Fruit fly (Drosophila melanogaster): ENCODE results near the gene Sf3b6.

Sf3b6 gene

dm6 chr3L:6192822-6193555 lies at the start of gene Sf3b6, which contains the start of gene Tnpo:
TSS of gene Sf3b6 (minus strand) at chr3L:6193179.
TSS of gene Tnpo (plus strand) at chr3L:6193480.
- TF ChIP-seq cic (GFP tag; optimal IDR thresholded peaks at IDR 0.05) (no peak), toe (GFP tag; optimal IDR thresholded peaks at IDR 0.05) (peak; percentile 90), bab1 (GFP tag; optimal IDR thresholded peaks at IDR 0.05) (peak; percentile 70), pad (GFP tag; optimal IDR thresholded peaks at IDR 0.05) (peak; percentile 66), Clk (GFP tag; optimal IDR thresholded peaks at IDR 0.05) (peak; percentile 79), cnc (optimal IDR thresholded peaks at IDR 0.05) (no peak), kay (GFP tag; ENCODE audit: borderline replicate concordance) (no peak), CG5204 (GFP tag; optimal IDR thresholded peaks at IDR 0.05) (peak; percentile 78), CG33017 (tag; optimal IDR thresholded peaks at IDR 0.05) (peak; percentile 75), Hr96 (GFP tag; optimal IDR thresholded peaks at IDR 0.05) (peak; percentile 78), CG12768 (GFP tag; optimal IDR thresholded peaks at IDR 0.05) (peak; percentile 84), Mnt (GFP tag; optimal IDR thresholded peaks at IDR 0.05) (peak; percentile 52), CG7101 (tag; optimal IDR thresholded peaks at IDR 0.05) (peak; percentile 86), CG1620 (GFP tag; optimal IDR thresholded peaks at IDR 0.05) (peak; percentile 84), tj (GFP tag; optimal IDR thresholded peaks at IDR 0.05) (peak; percentile 67), Crg-1 (GFP tag; optimal IDR thresholded peaks at IDR 0.05) (peak; percentile 74), ovo (GFP tag; optimal IDR thresholded peaks at IDR 0.05) (peak; percentile 73), CG11617 (GFP tag; optimal IDR thresholded peaks at IDR 0.05) (peak; percentile 85), CG7045 (GFP tag; optimal IDR thresholded peaks at IDR 0.05) (peak; percentile 77), CG14711 (tag; optimal IDR thresholded peaks at IDR 0.05) (peak; percentile 72)

- TF ChIP-seq CG33017 (tag; optimal IDR thresholded peaks at IDR 0.05) (no peak), cic (GFP tag; optimal IDR thresholded peaks at IDR 0.05) (no peak), CG1620 (GFP tag; optimal IDR thresholded peaks at IDR 0.05) (no peak)
Measured at dm6 chr3L:6239968-6240367, 47.0 kb upstream of the Sf3b6 start, which contains the start of gene CG10226. TSS of gene CG10226 (minus strand) at chr3L:6240068.

dm6 chr3L:6234035-6234434 lies 41.1 kb upstream of the Sf3b6 start, which contains the start of gene CG42714:
TSS of gene CG42714 (minus strand) at chr3L:6234056.
- TF ChIP-seq Crg-1 (GFP tag; optimal IDR thresholded peaks at IDR 0.05) (no peak), tj (GFP tag; optimal IDR thresholded peaks at IDR 0.05) (no peak), cic (GFP tag; optimal IDR thresholded peaks at IDR 0.05) (no peak), CG7045 (GFP tag; optimal IDR thresholded peaks at IDR 0.05) (no peak), bab1 (GFP tag; optimal IDR thresholded peaks at IDR 0.05) (no peak), pad (GFP tag; optimal IDR thresholded peaks at IDR 0.05) (no peak), CG5204 (GFP tag; optimal IDR thresholded peaks at IDR 0.05) (no peak)

- no peak for TF ChIP-seq Crg-1 (GFP tag; optimal IDR thresholded peaks at IDR 0.05)
- TF ChIP-seq CG1620 (GFP tag; optimal IDR thresholded peaks at IDR 0.05), result no peak
- no peak for TF ChIP-seq CG7045 (GFP tag; optimal IDR thresholded peaks at IDR 0.05)
- no peak for TF ChIP-seq CG12768 (GFP tag; optimal IDR thresholded peaks at IDR 0.05)
- no peak for TF ChIP-seq CG11617 (GFP tag; optimal IDR thresholded peaks at IDR 0.05)
- TF ChIP-seq Mnt (GFP tag; optimal IDR thresholded peaks at IDR 0.05), result no peak
- no peak for TF ChIP-seq bab1 (GFP tag; optimal IDR thresholded peaks at IDR 0.05)
- TF ChIP-seq CG14711 (tag; optimal IDR thresholded peaks at IDR 0.05), result no peak
- no peak for TF ChIP-seq CG5204 (GFP tag; optimal IDR thresholded peaks at IDR 0.05)
- TF ChIP-seq kay (GFP tag; ENCODE audit: borderline replicate concordance), result no peak
- TF ChIP-seq CG33017 (tag; optimal IDR thresholded peaks at IDR 0.05), result no peak
- TF ChIP-seq toe (GFP tag; optimal IDR thresholded peaks at IDR 0.05), result no peak
- no peak for TF ChIP-seq Hr96 (GFP tag; optimal IDR thresholded peaks at IDR 0.05)
- TF ChIP-seq cnc (optimal IDR thresholded peaks at IDR 0.05), result no peak
- TF ChIP-seq cic (GFP tag; optimal IDR thresholded peaks at IDR 0.05), result no peak
- TF ChIP-seq ovo (GFP tag; optimal IDR thresholded peaks at IDR 0.05), result no peak
- TF ChIP-seq pad (GFP tag; optimal IDR thresholded peaks at IDR 0.05), result no peak
- TF ChIP-seq Clk (GFP tag; optimal IDR thresholded peaks at IDR 0.05), result no peak
- no peak for TF ChIP-seq CG7101 (tag; optimal IDR thresholded peaks at IDR 0.05)
Measured at dm6 chr3L:6233281-6233680, 40.3 kb upstream of the Sf3b6 start, which contains the start of gene BG642312. TSS of gene BG642312 (minus strand) at chr3L:6233381.

- TF ChIP-seq pad (GFP tag; optimal IDR thresholded peaks at IDR 0.05) (no peak), tj (GFP tag; optimal IDR thresholded peaks at IDR 0.05) (no peak), Hr96 (GFP tag; optimal IDR thresholded peaks at IDR 0.05) (no peak), cic (GFP tag; optimal IDR thresholded peaks at IDR 0.05) (no peak), CG33017 (tag; optimal IDR thresholded peaks at IDR 0.05) (no peak), CG7045 (GFP tag; optimal IDR thresholded peaks at IDR 0.05) (no peak), kay (GFP tag; ENCODE audit: borderline replicate concordance) (no peak), CG7101 (tag; optimal IDR thresholded peaks at IDR 0.05) (no peak), toe (GFP tag; optimal IDR thresholded peaks at IDR 0.05) (no peak), Mnt (GFP tag; optimal IDR thresholded peaks at IDR 0.05) (no peak), CG1620 (GFP tag; optimal IDR thresholded peaks at IDR 0.05) (no peak), CG5204 (GFP tag; optimal IDR thresholded peaks at IDR 0.05) (no peak), Clk (GFP tag; optimal IDR thresholded peaks at IDR 0.05) (no peak), Crg-1 (GFP tag; optimal IDR thresholded peaks at IDR 0.05) (no peak), bab1 (GFP tag; optimal IDR thresholded peaks at IDR 0.05) (no peak), cnc (optimal IDR thresholded peaks at IDR 0.05) (no peak), CG12768 (GFP tag; optimal IDR thresholded peaks at IDR 0.05) (no peak), CG14711 (tag; optimal IDR thresholded peaks at IDR 0.05) (no peak), ovo (GFP tag; optimal IDR thresholded peaks at IDR 0.05) (no peak), CG11617 (GFP tag; optimal IDR thresholded peaks at IDR 0.05) (no peak)
Measured at dm6 chr3L:6232261-6232660, 39.3 kb upstream of the Sf3b6 start, which contains the start of gene CG13299. TSS of gene CG13299 (minus strand) at chr3L:6232361.

dm6 chr3L:6220187-6220586 lies 27.2 kb upstream of the Sf3b6 start, which contains the start of gene CG33946:
TSS of gene CG33946 (plus strand) at chr3L:6220578.
- TF ChIP-seq bab1 (GFP tag; optimal IDR thresholded peaks at IDR 0.05) (peak; percentile 5), CG12768 (GFP tag; optimal IDR thresholded peaks at IDR 0.05) (no peak), CG1620 (GFP tag; optimal IDR thresholded peaks at IDR 0.05) (peak; percentile 0), Clk (GFP tag; optimal IDR thresholded peaks at IDR 0.05) (no peak), tj (GFP tag; optimal IDR thresholded peaks at IDR 0.05) (peak; percentile 87), Hr96 (GFP tag; optimal IDR thresholded peaks at IDR 0.05) (no peak), cic (GFP tag; optimal IDR thresholded peaks at IDR 0.05) (no peak)
